Fruit fly (Drosophila melanogaster): Measurements from ENCODE around the gene CG14441.

Gene CG14441

dm6 chrX:6702028-6702433 is 2.7 kb downstream of the CG14441 start (continued):
- TF ChIP-seq gro (GFP tag; optimal IDR thresholded peaks at IDR 0.05) = no peak
- TF ChIP-seq mirr (GFP tag; optimal IDR thresholded peaks at IDR 0.05) = no peak
- TF ChIP-seq CG10147 (GFP tag; optimal IDR thresholded peaks at IDR 0.05) = peak; percentile 18
- TF ChIP-seq maf-S (GFP tag; optimal IDR thresholded peaks at IDR 0.05) = peak; percentile 7
- no peak for TF ChIP-seq Mrtf (GFP tag; IDR thresholded peaks at IDR 0.05)
- peak; percentile 78 for TF ChIP-seq ATbp (GFP tag; optimal IDR thresholded peaks at IDR 0.05)
- TF ChIP-seq Xrp1 (GFP tag; IDR thresholded peaks at IDR 0.05) = peak; percentile 82
- peak; percentile 29 for TF ChIP-seq CTCF (GFP tag; optimal IDR thresholded peaks at IDR 0.05)
- peak; percentile 67 for TF ChIP-seq CG18476 (GFP tag; optimal IDR thresholded peaks at IDR 0.05)
- TF ChIP-seq CG3726 (GFP tag; IDR thresholded peaks at IDR 0.05) = 0 out of 3 replicates have a peak, but pooled peaks have one; percentile 61
- TF ChIP-seq CG33213 (GFP tag; optimal IDR thresholded peaks at IDR 0.05) = no peak
- peak; percentile 54 for TF ChIP-seq CG14050 (GFP tag; IDR thresholded peaks at IDR 0.05)
- TF ChIP-seq CG11504 (tag; optimal IDR thresholded peaks at IDR 0.05) = peak; percentile 86
- TF ChIP-seq CG4360 (GFP tag; IDR thresholded peaks at IDR 0.05) = peak; percentile 30; the same call in 1 of the 2 replicates
- TF ChIP-seq disco-r (GFP tag; optimal IDR thresholded peaks at IDR 0.05) = no peak
- peak; percentile 8 for TF ChIP-seq nau (GFP tag; optimal IDR thresholded peaks at IDR 0.05)
- TF ChIP-seq al (GFP tag; IDR thresholded peaks at IDR 0.05) = no peak
- TF ChIP-seq CG34422 (GFP tag; IDR thresholded peaks at IDR 0.05) = peak; percentile 35; the same call in 1 of the 3 replicates
- TF ChIP-seq usp (GFP tag; optimal IDR thresholded peaks at IDR 0.05) = no peak
- TF ChIP-seq CG4282 (GFP tag; optimal IDR thresholded peaks at IDR 0.05) = no peak
- TF ChIP-seq CG9727 (GFP tag; optimal IDR thresholded peaks at IDR 0.05) = peak; percentile 52
- peak; percentile 48 for TF ChIP-seq CG1602 (GFP tag; optimal IDR thresholded peaks at IDR 0.05)
- no peak for TF ChIP-seq CG31365 (tag; optimal IDR thresholded peaks at IDR 0.05)
- TF ChIP-seq CG32767 (GFP tag; IDR thresholded peaks at IDR 0.05) = peak; percentile 70; the same call in 1 of the 2 replicates
- TF ChIP-seq Lim3 (GFP tag; IDR thresholded peaks at IDR 0.05) = 0 out of 2 replicates have a peak, but pooled peaks have one; percentile 30
- TF ChIP-seq az2 (GFP tag; optimal IDR thresholded peaks at IDR 0.05) = peak; percentile 68
- TF ChIP-seq Dp (GFP tag; optimal IDR thresholded peaks at IDR 0.05) = no peak
- peak; percentile 38 for TF ChIP-seq jumu (GFP tag; optimal IDR thresholded peaks at IDR 0.05)
- no peak for TF ChIP-seq zfh2 (GFP tag; optimal IDR thresholded peaks at IDR 0.05)
- TF ChIP-seq nmo (GFP tag; optimal IDR thresholded peaks at IDR 0.05) = peak; percentile 85
- TF ChIP-seq Usf (GFP tag; optimal IDR thresholded peaks at IDR 0.05) = no peak
- peak; percentile 65 for TF ChIP-seq CG10366 (GFP tag; IDR thresholded peaks at IDR 0.05)
- no peak for TF ChIP-seq tll (GFP tag; optimal IDR thresholded peaks at IDR 0.05)
- no peak for TF ChIP-seq vnd (GFP tag; IDR thresholded peaks at IDR 0.05; ENCODE audit: partially characterized antibody)
- peak; percentile 40 for TF ChIP-seq CG16863 (GFP tag; optimal IDR thresholded peaks at IDR 0.05)
- TF ChIP-seq CG1024 (GFP tag; IDR thresholded peaks at IDR 0.05) = 0 out of 2 replicates have a peak, but pooled peaks have one; percentile 19
- TF ChIP-seq CG2875 (GFP tag; optimal IDR thresholded peaks at IDR 0.05) = peak; percentile 59
- TF ChIP-seq CG18011 (GFP tag; optimal IDR thresholded peaks at IDR 0.05) = no peak
- peak; percentile 4 for TF ChIP-seq Side (GFP tag; optimal IDR thresholded peaks at IDR 0.05)
- peak; percentile 16 for TF ChIP-seq CG12299 (tag; optimal IDR thresholded peaks at IDR 0.05)
- no peak for TF ChIP-seq HmgD (GFP tag; optimal IDR thresholded peaks at IDR 0.05)
- no peak for TF ChIP-seq Jarid2 (GFP tag; optimal IDR thresholded peaks at IDR 0.05)
- no peak for TF ChIP-seq CG10431 (GFP tag; optimal IDR thresholded peaks at IDR 0.05)
- TF ChIP-seq ab (GFP tag; optimal IDR thresholded peaks at IDR 0.05) = no peak
- TF ChIP-seq CG6254 (GFP tag; optimal IDR thresholded peaks at IDR 0.05) = peak; percentile 46
- TF ChIP-seq CG3847 (GFP tag; IDR thresholded peaks at IDR 0.05) = peak; percentile 33
- TF ChIP-seq CG7271 (tag; optimal IDR thresholded peaks at IDR 0.05) = no peak
- peak in 1 of 2 experiments; percentile 41 for TF ChIP-seq Hr78 (GFP tag; optimal IDR thresholded peaks at IDR 0.05)
- TF ChIP-seq aop (GFP tag; IDR thresholded peaks at IDR 0.05) = no peak
- peak; percentile 76 for TF ChIP-seq Blimp-1 (GFP tag; optimal IDR thresholded peaks at IDR 0.05)
- TF ChIP-seq Neu2 (GFP tag; optimal IDR thresholded peaks at IDR 0.05; ENCODE audit: borderline replicate concordance) = no peak

Data from whole organism, embryonic.